Fruit fly (Drosophila melanogaster): Measurements from ENCODE around the gene CG44385.

CG44385 gene

DNA sequence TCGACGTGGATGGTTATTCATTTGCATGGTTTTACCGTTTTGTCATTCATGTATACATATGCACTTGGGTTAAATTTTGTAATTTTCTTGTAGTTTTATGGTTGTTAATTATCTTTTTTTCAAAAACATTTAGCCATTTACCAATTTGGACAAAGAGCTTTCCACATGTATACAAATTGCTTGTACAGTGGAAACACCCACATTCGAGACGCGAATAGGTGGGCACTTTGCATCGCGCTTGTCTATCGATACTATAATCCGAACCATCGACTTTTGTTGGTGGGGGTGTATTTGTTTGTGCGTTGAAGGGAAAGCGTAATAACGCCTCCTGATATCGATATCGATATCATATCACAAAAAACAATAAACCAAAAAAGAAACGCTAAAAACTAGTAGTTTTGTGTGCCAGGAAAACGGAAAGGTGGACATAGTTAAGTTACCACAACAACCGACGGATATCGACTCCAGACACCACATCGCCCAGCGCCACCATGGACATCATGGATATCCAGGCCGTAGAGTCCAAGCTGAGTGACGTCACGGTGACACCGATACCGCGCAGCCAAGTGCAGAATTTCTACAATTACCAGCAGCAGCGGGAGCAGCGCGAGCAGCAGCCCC lies 5.5 kb upstream of the CG44385 start, which contains the start of gene CDK2AP1 (continued):
- TF ChIP-seq salr (GFP tag; optimal IDR thresholded peaks at IDR 0.05) (no peak), lz (GFP tag; optimal IDR thresholded peaks at IDR 0.05) (no peak), CG1621 (tag; optimal IDR thresholded peaks at IDR 0.05) (peak; percentile 74), CG9139 (GFP tag; optimal IDR thresholded peaks at IDR 0.05) (no peak), Eip78C (GFP tag) (no peak), CG34406 (GFP tag; optimal IDR thresholded peaks at IDR 0.05) (no peak), Hr4 (GFP tag; optimal IDR thresholded peaks at IDR 0.05) (no peak), CG16779 (tag; optimal IDR thresholded peaks at IDR 0.05) (no peak), dsx (GFP tag; optimal IDR thresholded peaks at IDR 0.05; ENCODE audit: poor library complexity, severe bottlenecking) (peak; percentile 10), net (GFP tag; optimal IDR thresholded peaks at IDR 0.05) (no peak), CG8632 (GFP tag; optimal IDR thresholded peaks at IDR 0.05) (no peak), pdm3 (GFP tag; optimal IDR thresholded peaks at IDR 0.05) (peak; percentile 30), achi (GFP tag; optimal IDR thresholded peaks at IDR 0.05) (no peak), fd59A (GFP tag; optimal IDR thresholded peaks at IDR 0.05) (no peak)

DNA sequence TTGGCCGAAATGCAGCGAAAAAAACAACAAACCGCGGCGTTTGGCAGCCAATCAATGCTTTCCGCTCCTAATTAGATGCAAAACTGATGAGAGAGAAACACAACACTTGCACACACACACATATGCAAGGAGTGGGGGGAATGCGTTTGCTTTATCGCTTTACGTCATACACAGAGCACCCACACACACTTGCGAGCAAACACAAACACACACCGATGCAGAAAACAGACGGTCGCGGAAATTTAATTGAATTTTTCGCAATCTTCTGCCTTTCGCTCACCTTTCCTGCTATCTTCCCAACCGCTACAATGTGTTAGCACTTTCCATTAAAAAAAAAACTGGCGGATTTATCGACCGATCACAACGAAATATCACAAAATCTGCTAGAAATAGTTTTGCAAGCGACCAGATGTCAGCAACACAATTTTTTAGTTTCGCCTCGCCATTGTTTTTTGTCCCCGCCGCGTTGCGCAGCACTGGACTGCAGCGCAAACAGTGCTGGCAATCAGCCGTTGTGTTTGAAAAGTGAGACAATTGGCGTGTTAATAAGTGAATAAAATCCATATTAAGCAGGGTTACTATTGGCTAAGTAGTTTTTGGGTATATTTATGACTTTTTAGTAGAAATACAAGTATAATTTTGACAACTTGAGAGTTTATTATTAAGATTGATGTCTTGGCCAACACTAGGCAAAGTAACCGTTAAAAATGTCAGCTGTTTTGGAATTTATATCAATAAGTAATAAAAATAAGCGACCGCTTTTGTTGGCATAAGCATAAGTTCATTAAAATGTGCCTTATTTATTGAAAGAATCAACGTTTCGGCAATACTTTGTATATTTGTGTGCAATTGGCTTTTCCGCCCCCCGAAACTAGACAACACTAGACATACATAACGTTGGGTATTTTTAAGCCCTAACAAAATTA lies 4.6 kb upstream of the CG44385 start, which contains the start of gene Klp10A:
Gene Klp10A (minus strand): TSS at position 532 of the 926 bp plus-strand sequence.
- TF ChIP-seq CG6808 (GFP tag; optimal IDR thresholded peaks at IDR 0.05), result no peak
- no peak for TF ChIP-seq Eip75B (GFP tag; optimal IDR thresholded peaks at IDR 0.05)
- TF ChIP-seq CG6276 (GFP tag; optimal IDR thresholded peaks at IDR 0.05), result no peak
- no peak for TF ChIP-seq CG15336 (GFP tag; IDR thresholded peaks at IDR 0.05)
- peak; percentile 36 for TF ChIP-seq CG10631 (GFP tag; optimal IDR thresholded peaks at IDR 0.05)
- no peak for TF ChIP-seq CG32006 (GFP tag; optimal IDR thresholded peaks at IDR 0.05)
- TF ChIP-seq vri (GFP tag; optimal IDR thresholded peaks at IDR 0.05), result peak; percentile 87
- TF ChIP-seq Hr38 (GFP tag; optimal IDR thresholded peaks at IDR 0.05), result no peak
- peak; percentile 2 for TF ChIP-seq CG8319 (GFP tag; optimal IDR thresholded peaks at IDR 0.05)
- peak; percentile 2 for TF ChIP-seq CG9139 (GFP tag; optimal IDR thresholded peaks at IDR 0.05)
- no peak for TF ChIP-seq CG34406 (GFP tag; optimal IDR thresholded peaks at IDR 0.05)
- TF ChIP-seq CG11294 (GFP tag; IDR thresholded peaks at IDR 0.05), result no peak
- peak; percentile 34 for TF ChIP-seq CG7368 (GFP tag; optimal IDR thresholded peaks at IDR 0.05)
- TF ChIP-seq CG31627 (GFP tag; optimal IDR thresholded peaks at IDR 0.05), result peak; percentile 39
- TF ChIP-seq Ets21C (GFP tag; optimal IDR thresholded peaks at IDR 0.05), result no peak
- no peak for TF ChIP-seq CG6854 (GFP tag; optimal IDR thresholded peaks at IDR 0.05)
- no peak for TF ChIP-seq Lpt (GFP tag; optimal IDR thresholded peaks at IDR 0.05)
- peak; percentile 4 for TF ChIP-seq acj6 (GFP tag; optimal IDR thresholded peaks at IDR 0.05)
- no peak for TF ChIP-seq Sox15 (GFP tag; optimal IDR thresholded peaks at IDR 0.05)
- no peak for TF ChIP-seq eg (GFP tag; IDR thresholded peaks at IDR 0.05)
- TF ChIP-seq CG8632 (GFP tag; optimal IDR thresholded peaks at IDR 0.05), result no peak
- no peak for TF ChIP-seq Smox (GFP tag; optimal IDR thresholded peaks at IDR 0.05)
- no peak for TF ChIP-seq spab (GFP tag; optimal IDR thresholded peaks at IDR 0.05)
- peak; percentile 77 for TF ChIP-seq Eip78C (GFP tag)
- peak; percentile 39 for TF ChIP-seq Met (GFP tag; optimal IDR thresholded peaks at IDR 0.05)
- TF ChIP-seq CG11762 (GFP tag; optimal IDR thresholded peaks at IDR 0.05; ENCODE audit: insufficient read depth), result peak; percentile 1
- TF ChIP-seq Hr4 (GFP tag; optimal IDR thresholded peaks at IDR 0.05), result no peak
- TF ChIP-seq CG4318 (GFP tag; optimal IDR thresholded peaks at IDR 0.05), result no peak
- no peak for TF ChIP-seq dac (GFP tag; optimal IDR thresholded peaks at IDR 0.05)
- no peak for TF ChIP-seq Blimp-1 (GFP tag; optimal IDR thresholded peaks at IDR 0.05)
- no peak for TF ChIP-seq Gug (GFP tag; IDR thresholded peaks at IDR 0.05)
- no peak for TF ChIP-seq fd59A (GFP tag; optimal IDR thresholded peaks at IDR 0.05)
- no peak for TF ChIP-seq net (GFP tag; optimal IDR thresholded peaks at IDR 0.05)
- TF ChIP-seq cyc (GFP tag; optimal IDR thresholded peaks at IDR 0.05), result peak; percentile 39
- TF ChIP-seq CG3032 (tag; optimal IDR thresholded peaks at IDR 0.05), result no peak
- TF ChIP-seq fkh (GFP tag; optimal IDR thresholded peaks at IDR 0.05), result peak; percentile 31
- TF ChIP-seq dsx (GFP tag; optimal IDR thresholded peaks at IDR 0.05; ENCODE audit: poor library complexity, severe bottlenecking), result no peak
- peak; percentile 76 for TF ChIP-seq svp (GFP tag)
- TF ChIP-seq Eip93F (GFP tag; optimal IDR thresholded peaks at IDR 0.05), result no peak
- no peak for TF ChIP-seq CG10669 (GFP tag; optimal IDR thresholded peaks at IDR 0.05)
